Worm (Caenorhabditis elegans) whole organism, early embryonic: Measurements from ENCODE around the gene sdz-10.
A peak's percentile ranks its signal among the peaks of the same experiment; 100 is the strongest.

Experiments used
- F13C5.2 ChIP-seq: sonication (generic microtip); optimal IDR thresholded peaks from 2 replicates; lab custom pipeline; 2017; ENCODE audit warnings: mild to moderate bottlenecking, missing genetic modification characterization, inconsistent platforms, missing compliant biosample characterization
- aly-1 ChIP-seq: sonication (generic microtip); optimal IDR thresholded peaks from 2 replicates; lab custom pipeline; 2016; ENCODE audit warnings: missing genetic modification characterization, missing compliant biosample characterization
- ama-1 ChIP-seq: fragments of 150-350 bp; optimal IDR thresholded peaks from 2 replicates; lab custom pipeline; 2014
- ceh-13 ChIP-seq: fragments of 200-800 bp; sonication (Bioruptor generic); optimal IDR thresholded peaks from 2 replicates; lab custom pipeline; 2018; ENCODE audit warnings: mild to moderate bottlenecking, missing genetic modification characterization, missing compliant biosample characterization
- ceh-36 ChIP-seq: sonication (generic microtip); optimal IDR thresholded peaks from 2 replicates; lab custom pipeline; 2016; ENCODE audit warnings: missing genetic modification characterization, inconsistent platforms, missing compliant biosample characterization
- flt-1 ChIP-seq: fragments of 200-800 bp; sonication (Bioruptor generic); IDR thresholded peaks from 2 replicates; pipeline ENCODE4 v1.3.6; 2022; ENCODE audit warnings: missing genetic modification characterization, missing compliant biosample characterization
- hmbx-1 ChIP-seq: sonication (generic microtip); optimal IDR thresholded peaks from 2 replicates; lab custom pipeline; 2016; ENCODE audit warnings: mild to moderate bottlenecking, missing genetic modification characterization, missing compliant biosample characterization
- hmg-4 ChIP-seq: fragments of 200-800 bp; sonication (Bioruptor generic); optimal IDR thresholded peaks from 2 replicates; lab custom pipeline; 2018; ENCODE audit warnings: mild to moderate bottlenecking, missing genetic modification characterization, missing compliant biosample characterization
- pes-1 ChIP-seq: fragments of 200-800 bp; sonication (Bioruptor generic); IDR thresholded peaks from 2 replicates; pipeline ENCODE4 v1.3.6; 2022; ENCODE audit warnings: missing genetic modification reagents, missing genetic modification characterization, missing compliant biosample characterization
- sea-1 ChIP-seq: fragments of 200-800 bp; sonication (Bioruptor generic); conservative IDR thresholded peaks from 2 replicates; pipeline ENCODE4 v1.3.6; 2022; ENCODE audit warnings: missing genetic modification characterization, missing compliant biosample characterization
- tbx-37 ChIP-seq: fragments of 200-800 bp; sonication (Bioruptor generic); conservative IDR thresholded peaks from 2 replicates; pipeline ENCODE4 v1.3.6; 2022; ENCODE audit warnings: missing genetic modification reagents, missing genetic modification characterization, missing compliant biosample characterization
- tra-4 ChIP-seq: sonication (generic microtip); optimal IDR thresholded peaks from 2 replicates; lab custom pipeline; 2017; ENCODE audit warnings: missing genetic modification characterization, missing compliant biosample characterization

DNA sequence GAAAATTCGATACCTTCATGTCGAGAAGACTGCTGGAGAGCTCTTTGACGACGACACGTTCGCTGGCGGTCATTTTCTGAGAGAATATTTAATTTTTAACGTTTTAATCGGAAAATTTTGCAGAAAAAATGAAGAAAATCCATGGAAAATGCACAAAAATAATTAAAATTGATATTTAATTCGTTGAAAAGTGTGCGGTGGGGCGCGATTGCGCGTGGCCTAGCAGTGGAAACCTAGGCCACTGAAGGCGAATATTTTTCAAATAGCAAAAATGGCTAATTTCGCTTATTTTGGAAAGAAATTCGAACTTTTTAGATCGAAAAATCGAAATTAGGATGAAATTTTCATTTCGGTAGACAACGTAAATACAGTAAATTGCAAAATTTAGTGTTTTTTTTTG lies 19.5 kb downstream of the sdz-10 start, which contains the start of gene F29A7.6:
- TF ChIP-seq pes-1 (GFP tag; lab: Robert Waterston, UW) = 0 out of 2 replicates have a peak, but pooled peaks have one; percentile 58
- no peak for TF ChIP-seq tra-4 (tag; lab: Kevin White, UChicago)
- no peak for TF ChIP-seq ama-1 (lab: Kevin White, UChicago)
- no peak for TF ChIP-seq aly-1 (tag; lab: Kevin White, UChicago)
- TF ChIP-seq hmbx-1 (tag; lab: Kevin White, UChicago) = no peak
- TF ChIP-seq F13C5.2 (tag; lab: Kevin White, UChicago) = no peak
- TF ChIP-seq tbx-37 (GFP tag; lab: Robert Waterston, UW) = no peak
- TF ChIP-seq ceh-13 (GFP tag; lab: Kevin White, UChicago) = no peak
- no peak for TF ChIP-seq flt-1
- TF ChIP-seq sea-1 (GFP tag; lab: Robert Waterston, UW) = no peak; the same call in 1 of the 2 replicates
- TF ChIP-seq hmg-4 (GFP tag; lab: Kevin White, UChicago) = no peak
- no peak for TF ChIP-seq ceh-36 (tag; lab: Kevin White, UChicago)
